Fruit fly (Drosophila melanogaster) whole organism, prepupa: Measurements from ENCODE around the gene Tbca.

ENCODE experiments used
- Blimp-1 ChIP-seq: fragments of 200-800 bp; sonication (Bioruptor generic); optimal IDR thresholded peaks from 3 replicates; lab custom pipeline; 2017; ENCODE audit warnings: missing biosample characterization, missing genetic modification characterization, mild to moderate bottlenecking, moderate library complexity, missing genetic modification reagents
- CG10631 ChIP-seq: fragments of 200-800 bp; sonication (Bioruptor generic); optimal IDR thresholded peaks from 2 replicates; lab custom pipeline; 2016; ENCODE audit warnings: missing biosample characterization, missing genetic modification characterization
- CG10669 ChIP-seq: fragments of 200-800 bp; sonication (Bioruptor generic); optimal IDR thresholded peaks from 3 replicates; lab custom pipeline; 2018; ENCODE audit warnings: missing biosample characterization, mild to moderate bottlenecking, missing genetic modification characterization, moderate library complexity
- CG11294 ChIP-seq: fragments of 200-800 bp; sonication (Bioruptor generic); IDR thresholded peaks from 2 replicates; pipeline ENCODE4 v1.3.6; 2022; ENCODE audit warnings: missing biosample characterization, missing genetic modification characterization
- CG11902 ChIP-seq: fragments of 200-800 bp; sonication (Bioruptor generic); optimal IDR thresholded peaks from 3 replicates; lab custom pipeline; 2016; ENCODE audit warnings: missing biosample characterization, missing genetic modification characterization
- CG15336 ChIP-seq: fragments of 200-800 bp; sonication (Bioruptor generic); IDR thresholded peaks from 2 replicates; pipeline ENCODE4 v1.3.6; 2022; ENCODE audit warnings: missing biosample characterization, missing genetic modification characterization
- CG1621 ChIP-seq: fragments of 200-800 bp; sonication (Bioruptor generic); optimal IDR thresholded peaks from 3 replicates; lab custom pipeline; 2018; ENCODE audit warnings: missing biosample characterization, mild to moderate bottlenecking, missing genetic modification characterization
- CG3032 ChIP-seq: fragments of 200-800 bp; optimal IDR thresholded peaks from 2 replicates; lab custom pipeline; 2019; ENCODE audit warnings: missing biosample characterization, mild to moderate bottlenecking, missing genetic modification characterization, moderate library complexity
- CG31627 ChIP-seq: fragments of 200-800 bp; sonication (Bioruptor generic); optimal IDR thresholded peaks from 3 replicates; lab custom pipeline; 2016; ENCODE audit warnings: missing biosample characterization, missing genetic modification characterization
- CG32006 ChIP-seq: fragments of 200-800 bp; sonication (Bioruptor generic); optimal IDR thresholded peaks from 3 replicates; lab custom pipeline; 2017; ENCODE audit warnings: missing biosample characterization, mild to moderate bottlenecking, missing genetic modification characterization
- CG34406 ChIP-seq: fragments of 200-800 bp; sonication (Bioruptor generic); optimal IDR thresholded peaks from 3 replicates; lab custom pipeline; 2016; ENCODE audit warnings: missing biosample characterization, missing genetic modification characterization
- CG4318 ChIP-seq: fragments of 200-800 bp; sonication (Bioruptor generic); optimal IDR thresholded peaks from 3 replicates; lab custom pipeline; 2017; ENCODE audit warnings: missing biosample characterization, mild to moderate bottlenecking, missing genetic modification characterization
- CG6163 ChIP-seq: fragments of 200-800 bp; sonication (Bioruptor generic); IDR thresholded peaks from 3 replicates; pipeline ENCODE4 v1.3.6; 2022; ENCODE audit warnings: missing biosample characterization, missing genetic modification characterization
- CG6276 ChIP-seq: fragments of 200-800 bp; sonication (Bioruptor generic); optimal IDR thresholded peaks from 2 replicates; lab custom pipeline; 2017; ENCODE audit warnings: missing biosample characterization, mild to moderate bottlenecking, missing genetic modification characterization
- CG6808 ChIP-seq: fragments of 200-800 bp; sonication (Bioruptor generic); optimal IDR thresholded peaks from 3 replicates; lab custom pipeline; 2017; ENCODE audit warnings: missing biosample characterization, missing genetic modification characterization, mild to moderate bottlenecking, moderate library complexity, missing genetic modification reagents
- CG7368 ChIP-seq: fragments of 200-800 bp; sonication (Bioruptor generic); optimal IDR thresholded peaks from 3 replicates; lab custom pipeline; 2016; ENCODE audit warnings: missing biosample characterization, missing genetic modification characterization
- CG8119 ChIP-seq: fragments of 200-800 bp; sonication (Bioruptor generic); IDR thresholded peaks from 3 replicates; pipeline ENCODE4 v1.3.6; 2022; ENCODE audit warnings: missing biosample characterization, missing genetic modification characterization
- CG8319 ChIP-seq: fragments of 200-800 bp; sonication (Bioruptor generic); optimal IDR thresholded peaks from 3 replicates; lab custom pipeline; 2016; ENCODE audit warnings: missing biosample characterization, missing genetic modification characterization
- CG9139 ChIP-seq: fragments of 200-800 bp; sonication (Bioruptor generic); optimal IDR thresholded peaks from 3 replicates; lab custom pipeline; 2017; ENCODE audit warnings: missing biosample characterization, mild to moderate bottlenecking, missing genetic modification characterization
- Eip75B ChIP-seq: fragments of 200-800 bp; sonication (Bioruptor generic); optimal IDR thresholded peaks from 3 replicates; lab custom pipeline; 2016; ENCODE audit warnings: missing biosample characterization, missing genetic modification characterization
- Eip93F ChIP-seq: fragments of 200-800 bp; sonication (Bioruptor generic); optimal IDR thresholded peaks from 2 replicates; lab custom pipeline; 2016; ENCODE audit warnings: missing biosample characterization, mild to moderate bottlenecking, missing genetic modification characterization
- Ets21C ChIP-seq: fragments of 200-800 bp; sonication (Bioruptor generic); optimal IDR thresholded peaks from 3 replicates; lab custom pipeline; 2016; ENCODE audit warnings: missing biosample characterization, missing genetic modification characterization
- Ets96B ChIP-seq: fragments of 200-800 bp; optimal IDR thresholded peaks from 2 replicates; lab custom pipeline; 2019; ENCODE audit warnings: missing biosample characterization, mild to moderate bottlenecking, missing genetic modification characterization, moderate library complexity
- Gug ChIP-seq: fragments of 200-800 bp; sonication (Bioruptor generic); IDR thresholded peaks from 2 replicates; pipeline ENCODE4 v1.3.6; 2022; ENCODE audit warnings: missing biosample characterization, missing genetic modification characterization
- Hr38 ChIP-seq: sonication (Bioruptor generic); optimal IDR thresholded peaks from 2 replicates; lab custom pipeline; 2016; ENCODE audit warnings: missing biosample characterization, missing genetic modification characterization
- Lpt ChIP-seq: fragments of 200-800 bp; sonication (Bioruptor generic); optimal IDR thresholded peaks from 3 replicates; lab custom pipeline; 2016; ENCODE audit warnings: missing biosample characterization, missing genetic modification characterization
- Met ChIP-seq: fragments of 200-800 bp; sonication (Bioruptor generic); optimal IDR thresholded peaks from 3 replicates; lab custom pipeline; 2016; ENCODE audit warnings: missing biosample characterization, missing genetic modification characterization
- OdsH ChIP-seq: fragments of 200-800 bp; sonication (Bioruptor generic); optimal IDR thresholded peaks from 3 replicates; lab custom pipeline; 2016; ENCODE audit warnings: missing biosample characterization, missing genetic modification characterization
- Smox ChIP-seq: fragments of 200-800 bp; sonication (Bioruptor generic); optimal IDR thresholded peaks from 3 replicates; lab custom pipeline; 2016; ENCODE audit warnings: missing biosample characterization, missing genetic modification characterization
- Sox102F ChIP-seq: fragments of 200-800 bp; sonication (Bioruptor generic); optimal IDR thresholded peaks from 2 replicates; lab custom pipeline; 2016; ENCODE audit warnings: missing biosample characterization, mild to moderate bottlenecking, missing genetic modification characterization
- Sox15 ChIP-seq: fragments of 200-800 bp; sonication (Bioruptor generic); optimal IDR thresholded peaks from 3 replicates; lab custom pipeline; 2016; ENCODE audit warnings: missing biosample characterization, missing genetic modification characterization
- achi ChIP-seq: fragments of 200-800 bp; sonication (Bioruptor generic); optimal IDR thresholded peaks from 3 replicates; lab custom pipeline; 2016; ENCODE audit warnings: missing biosample characterization, missing genetic modification characterization
- acj6 ChIP-seq: fragments of 200-800 bp; sonication (Bioruptor generic); optimal IDR thresholded peaks from 3 replicates; lab custom pipeline; 2016; ENCODE audit warnings: missing biosample characterization, missing genetic modification characterization
- cyc ChIP-seq: fragments of 200-800 bp; sonication (Bioruptor generic); optimal IDR thresholded peaks from 3 replicates; lab custom pipeline; 2016; ENCODE audit warnings: missing biosample characterization, missing genetic modification characterization
- dac ChIP-seq: fragments of 200-800 bp; sonication (Bioruptor generic); optimal IDR thresholded peaks from 2 replicates; lab custom pipeline; 2017; ENCODE audit warnings: missing biosample characterization, mild to moderate bottlenecking, missing genetic modification characterization
- eg ChIP-seq: fragments of 200-800 bp; sonication (Bioruptor generic); IDR thresholded peaks from 3 replicates; pipeline ENCODE4 v1.3.6; 2022; ENCODE audit warnings: missing biosample characterization, missing genetic modification characterization
- esn ChIP-seq: fragments of 200-800 bp; sonication (Bioruptor generic); optimal IDR thresholded peaks from 2 replicates; lab custom pipeline; 2016; ENCODE audit warnings: missing biosample characterization, mild to moderate bottlenecking, missing genetic modification characterization, moderate library complexity
- fd59A ChIP-seq: fragments of 200-800 bp; sonication (Bioruptor generic); optimal IDR thresholded peaks from 2 replicates; lab custom pipeline; 2017; ENCODE audit warnings: missing biosample characterization, mild to moderate bottlenecking, missing genetic modification characterization, missing genetic modification reagents
- fkh ChIP-seq: fragments of 200-800 bp; sonication (Bioruptor generic); optimal IDR thresholded peaks from 3 replicates; lab custom pipeline; 2017; ENCODE audit warnings: missing biosample characterization, mild to moderate bottlenecking, missing genetic modification characterization, moderate library complexity
- lz ChIP-seq: fragments of 200-800 bp; sonication (Bioruptor generic); optimal IDR thresholded peaks from 3 replicates; lab custom pipeline; 2016; ENCODE audit warnings: missing biosample characterization, missing genetic modification characterization
- net ChIP-seq: fragments of 200-800 bp; sonication (Bioruptor generic); optimal IDR thresholded peaks from 3 replicates; lab custom pipeline; 2016; ENCODE audit warnings: missing biosample characterization, missing genetic modification characterization
- salr ChIP-seq, 2 experiments: fragments of 200-800 bp; sonication (Bioruptor generic); optimal IDR thresholded peaks; 3 replicates each; lab custom pipeline; 2016 to 2018; ENCODE audit warnings: missing biosample characterization in 2 of 2, missing genetic modification characterization in 2 of 2, mild to moderate bottlenecking in 1 of 2
- spab ChIP-seq: fragments of 200-800 bp; sonication (Bioruptor generic); optimal IDR thresholded peaks from 2 replicates; lab custom pipeline; 2017; ENCODE audit warnings: missing biosample characterization, mild to moderate bottlenecking, missing genetic modification characterization, missing genetic modification reagents
- ss ChIP-seq, 2 experiments: fragments of 200-800 bp; sonication (Bioruptor generic); optimal IDR thresholded peaks; 2 replicates in 1 of 2; 3 replicates in 1 of 2; lab custom pipeline; 2017 to 2018; ENCODE audit warnings: mild to moderate bottlenecking in 2 of 2, missing biosample characterization in 2 of 2, missing genetic modification characterization in 2 of 2, moderate library complexity in 1 of 2
- svp ChIP-seq: fragments of 200-800 bp; sonication (Bioruptor generic); peaks from one replicate; lab custom pipeline; 2016; ENCODE audit warnings: missing biosample characterization, missing genetic modification characterization
- vri ChIP-seq: fragments of 200-800 bp; sonication (Bioruptor generic); optimal IDR thresholded peaks from 3 replicates; lab custom pipeline; 2016; ENCODE audit warnings: missing biosample characterization, mild to moderate bottlenecking, missing genetic modification characterization

The Tbca gene

dm6 chr3R:31747429-31748048, 4.2 kb downstream of the Tbca start, which contains the start of the genes nero and CG1910:
TSS of gene nero (minus strand) at chr3R:31747558.
TSS of gene CG1910 (plus strand) at chr3R:31747643.
- TF ChIP-seq esn (peak; percentile 33), CG1621 (peak; percentile 50), Lpt (GFP tag; lab: Kevin White, UChicago) (no peak), CG34406 (GFP tag; lab: Kevin White, UChicago) (no peak), CG3032 (tag; lab: Kevin White, UChicago) (peak; percentile 11), vri (no peak), CG7368 (GFP tag; lab: Kevin White, UChicago) (no peak)

dm6 chr3R:31748093-31748996, 5.1 kb downstream of the Tbca start:
- TF ChIP-seq Gug (GFP tag; lab: Robert Waterston, UW) (no peak), Sox15 (GFP tag; lab: Kevin White, UChicago) (no peak), CG3032 (tag; lab: Kevin White, UChicago) (peak; percentile 31), Sox102F (no peak), svp (GFP tag; lab: Kevin White, UChicago) (peak; percentile 63), achi (GFP tag; lab: Kevin White, UChicago) (peak; percentile 2), Hr38 (no peak), CG9139 (GFP tag; lab: Kevin White, UChicago) (peak; percentile 73), CG8119 (no peak), Ets21C (no peak), Eip93F (GFP tag; lab: Kevin White, UChicago) (no peak), CG31627 (GFP tag; lab: Kevin White, UChicago) (no peak), fkh (GFP tag; lab: Kevin White, UChicago) (peak; percentile 80), cyc (GFP tag; lab: Kevin White, UChicago) (no peak), acj6 (GFP tag; lab: Kevin White, UChicago) (no peak), Lpt (GFP tag; lab: Kevin White, UChicago) (peak; percentile 62), CG8319 (GFP tag; lab: Kevin White, UChicago) (no peak), Smox (GFP tag; lab: Kevin White, UChicago) (no peak), lz (GFP tag; lab: Kevin White, UChicago) (no peak), eg (no peak), Blimp-1 (GFP tag; lab: Kevin White, UChicago) (peak; percentile 38), CG6276 (GFP tag; lab: Kevin White, UChicago) (peak; percentile 65), ss (GFP tag; optimal IDR thresholded peaks at IDR 0.05; lab: Kevin White, UChicago) (peak; percentile 79 to 90), CG15336 (GFP tag; lab: Robert Waterston, UW) (no peak), CG4318 (GFP tag; lab: Kevin White, UChicago) (no peak), esn (peak; percentile 12), Eip75B (GFP tag; lab: Kevin White, UChicago) (peak; percentile 51), CG6808 (GFP tag; lab: Kevin White, UChicago) (peak; percentile 79), CG11902 (GFP tag; lab: Kevin White, UChicago) (no peak), fd59A (GFP tag; lab: Kevin White, UChicago) (no peak), Ets96B (tag; lab: Kevin White, UChicago) (peak; percentile 52), CG7368 (GFP tag; lab: Kevin White, UChicago) (no peak), OdsH (no peak), CG10631 (GFP tag; lab: Kevin White, UChicago) (no peak), net (GFP tag; lab: Kevin White, UChicago) (peak; percentile 74), CG6163 (GFP tag; lab: Robert Waterston, UW) (no peak), CG32006 (peak; percentile 15), CG34406 (GFP tag; lab: Kevin White, UChicago) (no peak), Met (no peak), dac (GFP tag; lab: Kevin White, UChicago) (no peak), CG1621 (peak; percentile 76), CG10669 (GFP tag; lab: Kevin White, UChicago) (peak; percentile 35), CG11294 (GFP tag; lab: Robert Waterston, UW) (no peak), spab (peak; percentile 36), salr (GFP tag; optimal IDR thresholded peaks at IDR 0.05; lab: Kevin White, UChicago) (no peak), vri (peak; percentile 31)
